Fruit fly (Drosophila melanogaster) whole organism, embryonic: ENCODE results near the gene pit.

Experiments used
- Adf1 ChIP-seq: fragments of 200-800 bp; sonication (Bioruptor generic); IDR thresholded peaks from 2 replicates; pipeline ENCODE4 v1.3.6; 2022; ENCODE audit warnings: missing biosample characterization, missing genetic modification characterization
- CG10431 ChIP-seq: fragments of 200-800 bp; sonication (Bioruptor generic); optimal IDR thresholded peaks from 3 replicates; lab custom pipeline; 2018; ENCODE audit warnings: missing biosample characterization, mild to moderate bottlenecking, missing genetic modification characterization
- CG11085 ChIP-seq: fragments of 200-800 bp; sonication (Bioruptor generic); IDR thresholded peaks from 2 replicates; pipeline ENCODE4 v1.3.6; 2022; ENCODE audit warnings: missing biosample characterization, missing genetic modification characterization
- CG11504 ChIP-seq: fragments of 200-800 bp; sonication (Bioruptor generic); optimal IDR thresholded peaks from 3 replicates; lab custom pipeline; 2019; ENCODE audit warnings: missing biosample characterization, mild to moderate bottlenecking, missing genetic modification characterization, moderate library complexity
- CG11696 ChIP-seq: fragments of 200-800 bp; sonication (Bioruptor generic); IDR thresholded peaks from 2 replicates; pipeline ENCODE4 v1.3.6; 2022; ENCODE audit warnings: missing biosample characterization, missing genetic modification characterization
- CG11723 ChIP-seq: fragments of 200-800 bp; sonication (Bioruptor generic); optimal IDR thresholded peaks from 2 replicates; lab custom pipeline; 2017; ENCODE audit warnings: missing biosample characterization, mild to moderate bottlenecking, missing genetic modification characterization
- CG13296 ChIP-seq: fragments of 200-800 bp; sonication (Bioruptor generic); optimal IDR thresholded peaks from 3 replicates; lab custom pipeline; 2018; ENCODE audit warnings: missing biosample characterization, mild to moderate bottlenecking, missing genetic modification characterization
- CG15479 ChIP-seq: fragments of 200-800 bp; sonication (Bioruptor generic); optimal IDR thresholded peaks from 3 replicates; lab custom pipeline; 2019; ENCODE audit warnings: missing biosample characterization, mild to moderate bottlenecking, missing genetic modification characterization, moderate library complexity
- CG15514 ChIP-seq: fragments of 200-800 bp; sonication (Bioruptor generic); optimal IDR thresholded peaks from 3 replicates; lab custom pipeline; 2017; ENCODE audit warnings: missing biosample characterization, missing genetic modification characterization, mild to moderate bottlenecking, moderate library complexity, missing genetic modification reagents
- CG15696 ChIP-seq: fragments of 200-800 bp; sonication (Bioruptor generic); optimal IDR thresholded peaks from 2 replicates; lab custom pipeline; 2019; ENCODE audit warnings: missing biosample characterization, mild to moderate bottlenecking, missing genetic modification characterization, moderate library complexity
- CG16813 ChIP-seq: fragments of 200-800 bp; sonication (Bioruptor generic); IDR thresholded peaks from 3 replicates; pipeline ENCODE4 v1.3.6; 2022; ENCODE audit warnings: missing biosample characterization, missing genetic modification characterization; ENCODE audit not compliant: partially characterized antibody
- CG17361 ChIP-seq: fragments of 200-800 bp; sonication (Bioruptor generic); IDR thresholded peaks from 3 replicates; pipeline ENCODE4 v1.3.6; 2022; ENCODE audit warnings: missing biosample characterization, missing genetic modification characterization
- CG2889 ChIP-seq: fragments of 200-800 bp; sonication (Bioruptor generic); IDR thresholded peaks from 3 replicates; pipeline ENCODE4 v1.3.6; 2022; ENCODE audit warnings: missing biosample characterization, missing genetic modification characterization
- CG4424 ChIP-seq: fragments of 200-800 bp; sonication (Bioruptor generic); optimal IDR thresholded peaks from 3 replicates; lab custom pipeline; 2016; ENCODE audit warnings: missing biosample characterization, missing genetic modification characterization
- CG4617 ChIP-seq: fragments of 200-800 bp; sonication (Bioruptor generic); optimal IDR thresholded peaks from 3 replicates; lab custom pipeline; 2016; ENCODE audit warnings: missing biosample characterization, missing genetic modification characterization, borderline replicate concordance
- CG5180 ChIP-seq: fragments of 200-800 bp; sonication (Bioruptor generic); optimal IDR thresholded peaks from 3 replicates; lab custom pipeline; 2017; ENCODE audit warnings: missing biosample characterization, missing genetic modification characterization, mild to moderate bottlenecking, moderate library complexity, missing genetic modification reagents
- CG7928 ChIP-seq: fragments of 200-800 bp; sonication (Bioruptor generic); optimal IDR thresholded peaks from 2 replicates; lab custom pipeline; 2017; ENCODE audit warnings: missing biosample characterization, mild to moderate bottlenecking, missing genetic modification characterization
- CG8290 ChIP-seq, 3 experiments: fragments of 200-800 bp; sonication (Bioruptor generic); optimal IDR thresholded peaks; 2 replicates each; lab custom pipeline; 2016 to 2019; ENCODE audit warnings: missing biosample characterization in 3 of 3, missing genetic modification characterization in 3 of 3, mild to moderate bottlenecking in 2 of 3, moderate library complexity in 1 of 3
- CG9817 ChIP-seq: fragments of 200-800 bp; sonication (Bioruptor generic); optimal IDR thresholded peaks from 2 replicates; lab custom pipeline; 2018; ENCODE audit warnings: missing biosample characterization, mild to moderate bottlenecking, missing genetic modification characterization, moderate library complexity
- D19B ChIP-seq: fragments of 200-800 bp; sonication (Bioruptor generic); optimal IDR thresholded peaks from 2 replicates; lab custom pipeline; 2017; ENCODE audit warnings: missing biosample characterization, mild to moderate bottlenecking, missing genetic modification characterization
- E2f2 ChIP-seq: fragments of 200-800 bp; sonication (Bioruptor generic); IDR thresholded peaks from 2 replicates; pipeline ENCODE4 v1.3.6; 2022; ENCODE audit warnings: missing biosample characterization, missing genetic modification characterization
- H15 ChIP-seq: fragments of 200-800 bp; sonication (Bioruptor generic); IDR thresholded peaks from 3 replicates; pipeline ENCODE4 v1.3.6; 2022; ENCODE audit warnings: missing biosample characterization, missing genetic modification characterization
- MESR4 ChIP-seq: fragments of 200-800 bp; sonication (Bioruptor generic); optimal IDR thresholded peaks from 2 replicates; lab custom pipeline; 2018; ENCODE audit warnings: missing biosample characterization, mild to moderate bottlenecking, missing genetic modification characterization, moderate library complexity
- MTF-1 ChIP-seq: fragments of 200-800 bp; sonication (Bioruptor generic); optimal IDR thresholded peaks from 2 replicates; lab custom pipeline; 2018; ENCODE audit warnings: missing biosample characterization, mild to moderate bottlenecking, missing genetic modification characterization, borderline replicate concordance
- NK7.1 ChIP-seq: fragments of 200-800 bp; sonication (Bioruptor generic); optimal IDR thresholded peaks from 3 replicates; lab custom pipeline; 2016; ENCODE audit warnings: missing biosample characterization, missing genetic modification characterization
- Oaz ChIP-seq: fragments of 200-800 bp; sonication (Bioruptor generic); IDR thresholded peaks from 2 replicates; pipeline ENCODE4 v1.3.6; 2022; ENCODE audit warnings: missing biosample characterization, missing genetic modification characterization
- Pdp1 ChIP-seq, 2 experiments: fragments of 200-800 bp; sonication (Bioruptor generic); optimal IDR thresholded peaks; 3 replicates each; lab custom pipeline; 2016; ENCODE audit warnings: missing biosample characterization in 2 of 2, missing genetic modification characterization in 2 of 2, mild to moderate bottlenecking in 1 of 2, moderate library complexity in 1 of 2
- Ptx1 ChIP-seq: fragments of 200-800 bp; sonication (Bioruptor generic); IDR thresholded peaks from 2 replicates; pipeline ENCODE4 v1.3.6; 2022; ENCODE audit warnings: missing biosample characterization, missing genetic modification characterization
- Six4 ChIP-seq: fragments of 200-800 bp; sonication (Bioruptor generic); optimal IDR thresholded peaks from 2 replicates; lab custom pipeline; 2016; ENCODE audit warnings: missing biosample characterization, missing genetic modification characterization
- Vsx1 ChIP-seq: fragments of 200-800 bp; sonication (Bioruptor generic); optimal IDR thresholded peaks from 2 replicates; lab custom pipeline; 2017; ENCODE audit warnings: missing biosample characterization, mild to moderate bottlenecking, missing genetic modification characterization, missing genetic modification reagents
- ato ChIP-seq: fragments of 200-800 bp; sonication (Bioruptor generic); IDR thresholded peaks from 2 replicates; pipeline ENCODE4 v1.3.6; 2022; ENCODE audit warnings: missing biosample characterization, missing genetic modification characterization; ENCODE audit not compliant: partially characterized antibody
- cato ChIP-seq: fragments of 200-800 bp; sonication (Bioruptor generic); optimal IDR thresholded peaks from 2 replicates; lab custom pipeline; 2016; ENCODE audit warnings: missing biosample characterization, missing genetic modification characterization, borderline replicate concordance
- crol ChIP-seq: fragments of 200-800 bp; sonication (Bioruptor generic); IDR thresholded peaks from 2 replicates; pipeline ENCODE4 v1.3.6; 2022; ENCODE audit warnings: missing biosample characterization, missing genetic modification characterization
- dysf ChIP-seq: fragments of 200-800 bp; sonication (Bioruptor generic); IDR thresholded peaks from 3 replicates; pipeline ENCODE4 v1.3.6; 2022; ENCODE audit warnings: missing biosample characterization, missing genetic modification characterization
- emc ChIP-seq: fragments of 200-800 bp; sonication (Bioruptor generic); optimal IDR thresholded peaks from 2 replicates; lab custom pipeline; 2016; ENCODE audit warnings: missing biosample characterization, missing genetic modification characterization
- ewg ChIP-seq: fragments of 200-800 bp; sonication (Bioruptor generic); optimal IDR thresholded peaks from 3 replicates; lab custom pipeline; 2017; ENCODE audit warnings: mild to moderate bottlenecking, missing biosample characterization, missing genetic modification reagents, missing genetic modification characterization
- onecut ChIP-seq: fragments of 200-800 bp; sonication (Bioruptor generic); IDR thresholded peaks from 2 replicates; pipeline ENCODE4 v1.3.6; 2022; ENCODE audit warnings: missing biosample characterization, missing genetic modification characterization
- org-1 ChIP-seq: fragments of 200-800 bp; sonication (Bioruptor generic); optimal IDR thresholded peaks from 2 replicates; lab custom pipeline; 2017; ENCODE audit warnings: missing biosample characterization, missing genetic modification characterization
- psq ChIP-seq: fragments of 200-800 bp; sonication (Bioruptor generic); optimal IDR thresholded peaks from 2 replicates; lab custom pipeline; 2017; ENCODE audit warnings: missing biosample characterization, missing genetic modification characterization
- schlank ChIP-seq: fragments of 200-800 bp; sonication (Bioruptor generic); optimal IDR thresholded peaks from 2 replicates; lab custom pipeline; 2018; ENCODE audit warnings: missing biosample characterization, mild to moderate bottlenecking, missing genetic modification characterization
- sd ChIP-seq: fragments of 200-800 bp; sonication (Bioruptor generic); optimal IDR thresholded peaks from 3 replicates; lab custom pipeline; 2018; ENCODE audit warnings: missing biosample characterization, mild to moderate bottlenecking, missing genetic modification characterization, moderate library complexity
- sens ChIP-seq: fragments of 200-800 bp; sonication (Bioruptor generic); peaks from one replicate; lab custom pipeline; 2016; ENCODE audit warnings: missing biosample characterization, missing genetic modification characterization
- seq ChIP-seq: fragments of 200-800 bp; sonication (Bioruptor generic); IDR thresholded peaks from 2 replicates; pipeline ENCODE4 v1.3.6; 2022; ENCODE audit warnings: missing biosample characterization, missing genetic modification characterization
- slbo ChIP-seq: fragments of 200-800 bp; sonication (Bioruptor generic); IDR thresholded peaks from 2 replicates; pipeline ENCODE4 v1.3.6; 2022; ENCODE audit warnings: missing biosample characterization, missing genetic modification characterization
- sqz ChIP-seq: fragments of 200-800 bp; sonication (Bioruptor generic); optimal IDR thresholded peaks from 3 replicates; lab custom pipeline; 2018; ENCODE audit warnings: missing biosample characterization, mild to moderate bottlenecking, missing genetic modification characterization
- ssp ChIP-seq: fragments of 200-800 bp; sonication (Bioruptor generic); IDR thresholded peaks from 2 replicates; pipeline ENCODE4 v1.3.6; 2022; ENCODE audit warnings: missing biosample characterization, missing genetic modification characterization
- stc ChIP-seq: fragments of 200-800 bp; sonication (Bioruptor generic); IDR thresholded peaks from 2 replicates; pipeline ENCODE4 v1.3.6; 2022; ENCODE audit warnings: missing biosample characterization, missing genetic modification characterization
- tup ChIP-seq: fragments of 200-800 bp; sonication (Bioruptor generic); optimal IDR thresholded peaks from 2 replicates; lab custom pipeline; 2016; ENCODE audit warnings: missing biosample characterization, mild to moderate bottlenecking, missing genetic modification characterization, moderate library complexity
- yki ChIP-seq: fragments of >200 bp; optimal IDR thresholded peaks from 3 replicates; lab custom pipeline; 2018

pit gene

dm6 chr3R:22022623-22023022, 11.5 kb upstream of the pit start:
- TF ChIP-seq schlank (tag; lab: Kevin White, UChicago) (no peak), seq (GFP tag; lab: Robert Waterston, UW) (peak; percentile 32; the same call in 1 of the 2 replicates), ato (GFP tag; lab: Robert Waterston, UW) (0 out of 2 replicates have a peak, but pooled peaks have one; percentile 11), sqz (GFP tag; lab: Kevin White, UChicago) (no peak), sd (tag; lab: Kevin White, UChicago) (no peak), CG11085 (no peak), MTF-1 (GFP tag; lab: Kevin White, UChicago) (no peak), CG8290 (GFP tag; optimal IDR thresholded peaks at IDR 0.05; lab: Kevin White, UChicago) (no peak), CG8290 (tag; optimal IDR thresholded peaks at IDR 0.05; lab: Kevin White, UChicago) (peak in 1 of 2 experiments; percentile 7), Pdp1 (GFP tag; optimal IDR thresholded peaks at IDR 0.05; lab: Kevin White, UChicago) (peak in 1 of 2 experiments; percentile 98), onecut (GFP tag; lab: Robert Waterston, UW) (peak; percentile 91), crol (peak; percentile 96), CG4424 (GFP tag; lab: Kevin White, UChicago) (no peak), Six4 (GFP tag; lab: Kevin White, UChicago) (no peak), CG15479 (no peak), E2f2 (GFP tag; lab: Robert Waterston, UW) (peak; percentile 19; the same call in 1 of the 2 replicates), emc (GFP tag; lab: Kevin White, UChicago) (no peak), MESR4 (GFP tag; lab: Kevin White, UChicago) (peak; percentile 66), CG11504 (no peak), CG4617 (GFP tag; lab: Kevin White, UChicago) (peak; percentile 14)
- TF ChIP-seq, all 482 proteins: peak for 9

dm6 chr3R:22023041-22023626, 11.0 kb upstream of the pit start, which contains the start of the genes Mitofilin and mRpL35:
TSS of gene Mitofilin (minus strand) at chr3R:22023335.
TSS of gene mRpL35 (plus strand) at chr3R:22023527.
- TF ChIP-seq dysf (GFP tag; lab: Robert Waterston, UW) (peak; percentile 23; the same call in 1 of the 3 replicates), stc (GFP tag; lab: Robert Waterston, UW) (no peak), yki (lab: Kevin White, UChicago) (peak; percentile 84), ewg (GFP tag; lab: Kevin White, UChicago) (peak; percentile 80), CG17361 (GFP tag; lab: Robert Waterston, UW) (peak; percentile 68; the same call in 2 of the 3 replicates), Oaz (GFP tag; lab: Robert Waterston, UW) (no peak), Adf1 (GFP tag; lab: Robert Waterston, UW) (no peak), sens (GFP tag; lab: Kevin White, UChicago) (peak; percentile 87), slbo (GFP tag; lab: Robert Waterston, UW) (peak; percentile 54), tup (GFP tag; lab: Kevin White, UChicago) (no peak), Ptx1 (GFP tag; lab: Robert Waterston, UW) (0 out of 2 replicates have a peak, but pooled peaks have one; percentile 36), CG7928 (GFP tag; lab: Kevin White, UChicago) (no peak), CG16813 (peak; percentile 78), CG5180 (no peak), CG10431 (GFP tag; lab: Kevin White, UChicago) (no peak), CG9817 (tag; lab: Kevin White, UChicago) (peak; percentile 52), org-1 (no peak), CG15514 (GFP tag; lab: Kevin White, UChicago) (no peak), CG15696 (tag; lab: Kevin White, UChicago) (no peak), CG11723 (GFP tag; lab: Kevin White, UChicago) (no peak), NK7.1 (GFP tag; lab: Kevin White, UChicago) (peak; percentile 24), Vsx1 (peak; percentile 94), ssp (GFP tag; lab: Robert Waterston, UW) (no peak), cato (GFP tag; lab: Kevin White, UChicago) (no peak), CG2889 (GFP tag; lab: Robert Waterston, UW) (no peak; the same call in 2 of the 3 replicates), D19B (GFP tag; lab: Kevin White, UChicago) (no peak), psq (GFP tag; lab: Kevin White, UChicago) (no peak), H15 (GFP tag; lab: Robert Waterston, UW) (0 out of 3 replicates have a peak, but pooled peaks have one; percentile 7), CG13296 (GFP tag; lab: Kevin White, UChicago) (no peak), CG11696 (GFP tag; lab: Robert Waterston, UW) (no peak)
